Fruit fly (Drosophila melanogaster) whole organism, adult: Measurements from ENCODE around the gene Sf3b2.

Source experiments
- CG12768 ChIP-seq: fragments of 200-800 bp; sonication (Bioruptor generic); optimal IDR thresholded peaks from 2 replicates; lab custom pipeline; 2017; ENCODE audit warnings: missing biosample characterization, missing genetic modification characterization, mild to moderate bottlenecking, moderate library complexity, missing genetic modification reagents
- CG5204 ChIP-seq: fragments of 200-800 bp; sonication (Bioruptor generic); optimal IDR thresholded peaks from 2 replicates; lab custom pipeline; 2016; ENCODE audit warnings: missing biosample characterization, missing genetic modification characterization
- CG7045 ChIP-seq: fragments of 200-800 bp; sonication (Bioruptor generic); optimal IDR thresholded peaks from 2 replicates; lab custom pipeline; 2017; ENCODE audit warnings: missing biosample characterization, mild to moderate bottlenecking, missing genetic modification characterization
- CG7101 ChIP-seq: fragments of 200-800 bp; sonication (Bioruptor generic); optimal IDR thresholded peaks from 2 replicates; lab custom pipeline; 2018; ENCODE audit warnings: missing biosample characterization, mild to moderate bottlenecking, missing genetic modification characterization, moderate library complexity
- Crg-1 ChIP-seq: fragments of 200-800 bp; sonication (Bioruptor generic); optimal IDR thresholded peaks from 2 replicates; lab custom pipeline; 2016; ENCODE audit warnings: missing biosample characterization, missing genetic modification characterization
- Hr96 ChIP-seq: fragments of 200-800 bp; sonication (Bioruptor generic); optimal IDR thresholded peaks from 2 replicates; lab custom pipeline; 2016; ENCODE audit warnings: missing biosample characterization, missing genetic modification characterization
- cnc ChIP-seq, 2 experiments: fragments of >200 bp; optimal IDR thresholded peaks; 2 replicates each; lab custom pipeline; 2017
- kay ChIP-seq: fragments of 200-800 bp; sonication (Bioruptor generic); peaks from one replicate; lab custom pipeline; 2016; ENCODE audit warnings: missing biosample characterization, missing genetic modification characterization, borderline replicate concordance
- ovo ChIP-seq: fragments of 200-800 bp; sonication (Bioruptor generic); optimal IDR thresholded peaks from 2 replicates; lab custom pipeline; 2016; ENCODE audit warnings: missing biosample characterization, missing genetic modification characterization
- toe ChIP-seq: fragments of 200-800 bp; sonication (Bioruptor generic); optimal IDR thresholded peaks from 2 replicates; lab custom pipeline; 2016; ENCODE audit warnings: missing biosample characterization, missing genetic modification characterization

DNA sequence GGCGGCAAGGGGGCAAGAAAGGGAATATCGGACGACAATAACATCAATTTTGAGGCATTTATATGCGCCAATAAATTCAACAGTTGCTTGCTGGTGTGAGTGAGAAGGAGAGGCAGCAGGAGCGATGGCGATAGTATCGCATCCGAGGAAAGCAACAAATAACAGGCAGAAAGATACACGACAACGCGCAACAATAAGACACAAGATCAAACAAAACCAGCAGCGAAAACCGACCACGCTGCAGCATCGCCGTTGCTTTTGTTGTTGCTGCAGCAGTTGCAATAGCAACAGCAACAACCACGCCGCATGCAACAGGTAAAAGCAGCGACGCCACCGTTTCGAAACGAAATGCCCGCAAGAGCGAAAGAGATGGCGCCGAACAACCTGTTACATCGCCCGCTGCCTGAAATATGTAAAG is 28.4 kb downstream of the Sf3b2 start:
- TF ChIP-seq ovo: no peak
- TF ChIP-seq CG12768 (GFP tag; lab: Kevin White, UChicago): no peak
- no peak for TF ChIP-seq Hr96 (GFP tag; lab: Kevin White, UChicago)
- no peak for TF ChIP-seq Crg-1 (GFP tag; lab: Kevin White, UChicago)
- TF ChIP-seq kay (GFP tag; lab: Kevin White, UChicago): no peak
- no peak for TF ChIP-seq CG5204
- no peak for TF ChIP-seq cnc (optimal IDR thresholded peaks at IDR 0.05; lab: Kevin White, UChicago)
- no peak for TF ChIP-seq CG7045 (GFP tag; lab: Kevin White, UChicago)
- no peak for TF ChIP-seq CG7101
- TF ChIP-seq toe (GFP tag; lab: Kevin White, UChicago): no peak
